Fruit fly (Drosophila melanogaster) ovary, adult (tissue): ENCODE measurements around the gene Ubc2.

Experiments used
- CG17801 ChIP-seq: fragments of 200-800 bp; optimal IDR thresholded peaks from 2 replicates; lab custom pipeline; 2019; ENCODE audit warnings: missing biosample characterization, mild to moderate bottlenecking, missing genetic modification characterization, moderate library complexity; ENCODE audit not compliant: partially characterized antibody

Ubc2 gene

DNA sequence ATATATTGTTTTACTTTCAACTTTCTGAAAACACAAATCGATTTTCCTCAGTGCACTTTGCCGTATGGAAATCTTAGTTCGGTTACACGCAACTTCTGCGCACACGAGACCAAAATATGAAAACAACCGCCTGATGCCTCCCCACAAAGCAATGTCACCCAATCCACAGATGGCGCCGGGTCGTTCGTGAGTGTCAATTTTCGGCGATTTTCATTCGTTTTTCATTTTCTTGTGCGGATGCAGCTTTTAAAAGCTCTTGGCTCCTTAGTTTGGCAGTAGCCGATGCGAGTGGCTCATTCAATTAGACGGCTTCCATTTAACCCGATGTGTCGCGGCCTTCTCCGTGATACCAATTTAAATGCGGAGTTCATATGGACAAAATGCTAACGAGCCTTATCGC, 43.9 kb downstream of the Ubc2 start, which contains the start of gene CG6431:
CG6431 (plus strand) TSS at position 301 of the 400 bp plus-strand sequence.
- TF ChIP-seq CG17801 (GFP tag; lab: Kevin White, UChicago) = no peak

DNA sequence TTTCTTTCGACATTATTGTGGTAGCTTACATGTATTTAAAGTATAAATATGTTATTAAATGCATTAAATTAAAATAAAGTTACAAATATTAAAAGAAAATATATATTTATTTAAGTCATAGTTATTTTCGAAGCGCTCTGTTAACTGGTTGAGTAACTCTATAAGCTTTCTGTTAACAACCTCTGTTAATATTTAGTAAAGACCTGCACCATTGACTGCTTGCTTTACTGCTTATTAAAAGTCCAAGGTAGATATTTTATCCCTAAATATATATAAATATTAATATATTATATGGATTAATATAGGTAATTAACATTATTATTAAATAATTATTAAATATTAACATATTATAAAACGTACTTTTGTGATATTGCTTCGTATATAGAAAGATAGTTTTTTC, 46.3 kb downstream of the Ubc2 start:
- TF ChIP-seq CG17801 (GFP tag; lab: Kevin White, UChicago) = no peak
